Worm (Caenorhabditis elegans): Measurements from ENCODE around the gene B0464.9.

ce11 chrIII:9509764-9510370 lies 44.3 kb downstream of the B0464.9 start:
- TF ChIP-seq elt-1 (tag; optimal IDR thresholded peaks at IDR 0.05): no peak
- TF ChIP-seq nhr-25 (tag; optimal IDR thresholded peaks at IDR 0.05): peak; percentile 53
- peak; percentile 29 for TF ChIP-seq zag-1 (tag; optimal IDR thresholded peaks at IDR 0.05)
- TF ChIP-seq lin-13 (GFP tag; optimal IDR thresholded peaks at IDR 0.05): peak; percentile 23
- no peak for TF ChIP-seq mab-5 (tag; optimal IDR thresholded peaks at IDR 0.05)
- no peak for TF ChIP-seq mbf-1 (tag; optimal IDR thresholded peaks at IDR 0.05)
- TF ChIP-seq nhr-11 (tag; optimal IDR thresholded peaks at IDR 0.05): no peak
- no peak for TF ChIP-seq blmp-1 (tag; optimal IDR thresholded peaks at IDR 0.05; ENCODE audit: insufficient read depth)
- TF ChIP-seq lin-39 (tag; optimal IDR thresholded peaks at IDR 0.05): no peak
- TF ChIP-seq R02D3.7 (tag; optimal IDR thresholded peaks at IDR 0.05): no peak
- TF ChIP-seq fos-1 (tag; optimal IDR thresholded peaks at IDR 0.05): no peak

Data from whole organism, L2 larva.